Fruit fly (Drosophila melanogaster) whole organism, prepupa: Measurements from ENCODE around the gene Rac1.

Source experiments
- Blimp-1 ChIP-seq: fragments of 200-800 bp; sonication (Bioruptor generic); optimal IDR thresholded peaks from 3 replicates; lab custom pipeline; 2017; ENCODE audit warnings: missing biosample characterization, missing genetic modification characterization, mild to moderate bottlenecking, moderate library complexity, missing genetic modification reagents
- CG10631 ChIP-seq: fragments of 200-800 bp; sonication (Bioruptor generic); optimal IDR thresholded peaks from 2 replicates; lab custom pipeline; 2016; ENCODE audit warnings: missing biosample characterization, missing genetic modification characterization
- CG10669 ChIP-seq: fragments of 200-800 bp; sonication (Bioruptor generic); optimal IDR thresholded peaks from 3 replicates; lab custom pipeline; 2018; ENCODE audit warnings: missing biosample characterization, mild to moderate bottlenecking, missing genetic modification characterization, moderate library complexity
- CG11294 ChIP-seq: fragments of 200-800 bp; sonication (Bioruptor generic); IDR thresholded peaks from 2 replicates; pipeline ENCODE4 v1.3.6; 2022; ENCODE audit warnings: missing biosample characterization, missing genetic modification characterization
- CG11762 ChIP-seq: fragments of 200-800 bp; sonication (Bioruptor generic); optimal IDR thresholded peaks from 3 replicates; lab custom pipeline; 2016; ENCODE audit warnings: missing biosample characterization, missing genetic modification characterization; ENCODE audit not compliant: insufficient read depth
- CG11902 ChIP-seq: fragments of 200-800 bp; sonication (Bioruptor generic); optimal IDR thresholded peaks from 3 replicates; lab custom pipeline; 2016; ENCODE audit warnings: missing biosample characterization, missing genetic modification characterization
- CG1621 ChIP-seq: fragments of 200-800 bp; sonication (Bioruptor generic); optimal IDR thresholded peaks from 3 replicates; lab custom pipeline; 2018; ENCODE audit warnings: missing biosample characterization, mild to moderate bottlenecking, missing genetic modification characterization
- CG16779 ChIP-seq: fragments of 200-800 bp; sonication (Bioruptor generic); optimal IDR thresholded peaks from 3 replicates; lab custom pipeline; 2017; ENCODE audit warnings: missing biosample characterization, mild to moderate bottlenecking, missing genetic modification characterization
- CG3032 ChIP-seq: fragments of 200-800 bp; optimal IDR thresholded peaks from 2 replicates; lab custom pipeline; 2019; ENCODE audit warnings: missing biosample characterization, mild to moderate bottlenecking, missing genetic modification characterization, moderate library complexity
- CG32006 ChIP-seq: fragments of 200-800 bp; sonication (Bioruptor generic); optimal IDR thresholded peaks from 3 replicates; lab custom pipeline; 2017; ENCODE audit warnings: missing biosample characterization, mild to moderate bottlenecking, missing genetic modification characterization
- CG34406 ChIP-seq: fragments of 200-800 bp; sonication (Bioruptor generic); optimal IDR thresholded peaks from 3 replicates; lab custom pipeline; 2016; ENCODE audit warnings: missing biosample characterization, missing genetic modification characterization
- CG3919 ChIP-seq: fragments of 200-800 bp; sonication (Bioruptor generic); optimal IDR thresholded peaks from 3 replicates; lab custom pipeline; 2016; ENCODE audit warnings: missing biosample characterization, missing genetic modification characterization
- CG4318 ChIP-seq: fragments of 200-800 bp; sonication (Bioruptor generic); optimal IDR thresholded peaks from 3 replicates; lab custom pipeline; 2017; ENCODE audit warnings: missing biosample characterization, mild to moderate bottlenecking, missing genetic modification characterization
- CG6163 ChIP-seq: fragments of 200-800 bp; sonication (Bioruptor generic); IDR thresholded peaks from 3 replicates; pipeline ENCODE4 v1.3.6; 2022; ENCODE audit warnings: missing biosample characterization, missing genetic modification characterization
- CG6276 ChIP-seq: fragments of 200-800 bp; sonication (Bioruptor generic); optimal IDR thresholded peaks from 2 replicates; lab custom pipeline; 2017; ENCODE audit warnings: missing biosample characterization, mild to moderate bottlenecking, missing genetic modification characterization
- CG6792 ChIP-seq: fragments of 200-800 bp; sonication (Bioruptor generic); optimal IDR thresholded peaks from 3 replicates; lab custom pipeline; 2016; ENCODE audit warnings: missing biosample characterization, missing genetic modification characterization
- CG6808 ChIP-seq: fragments of 200-800 bp; sonication (Bioruptor generic); optimal IDR thresholded peaks from 3 replicates; lab custom pipeline; 2017; ENCODE audit warnings: missing biosample characterization, missing genetic modification characterization, mild to moderate bottlenecking, moderate library complexity, missing genetic modification reagents
- CG6854 ChIP-seq: fragments of 200-800 bp; sonication (Bioruptor generic); optimal IDR thresholded peaks from 2 replicates; lab custom pipeline; 2017; ENCODE audit warnings: missing biosample characterization, mild to moderate bottlenecking, missing genetic modification characterization
- CG7368 ChIP-seq: fragments of 200-800 bp; sonication (Bioruptor generic); optimal IDR thresholded peaks from 3 replicates; lab custom pipeline; 2016; ENCODE audit warnings: missing biosample characterization, missing genetic modification characterization
- CG8119 ChIP-seq: fragments of 200-800 bp; sonication (Bioruptor generic); IDR thresholded peaks from 3 replicates; pipeline ENCODE4 v1.3.6; 2022; ENCODE audit warnings: missing biosample characterization, missing genetic modification characterization
- CG8319 ChIP-seq: fragments of 200-800 bp; sonication (Bioruptor generic); optimal IDR thresholded peaks from 3 replicates; lab custom pipeline; 2016; ENCODE audit warnings: missing biosample characterization, missing genetic modification characterization
- Eip75B ChIP-seq: fragments of 200-800 bp; sonication (Bioruptor generic); optimal IDR thresholded peaks from 3 replicates; lab custom pipeline; 2016; ENCODE audit warnings: missing biosample characterization, missing genetic modification characterization
- Eip78C ChIP-seq: fragments of 200-800 bp; sonication (Bioruptor generic); peaks from one replicate; lab custom pipeline; 2016; ENCODE audit warnings: missing biosample characterization, missing genetic modification characterization
- Eip93F ChIP-seq: fragments of 200-800 bp; sonication (Bioruptor generic); optimal IDR thresholded peaks from 2 replicates; lab custom pipeline; 2016; ENCODE audit warnings: missing biosample characterization, mild to moderate bottlenecking, missing genetic modification characterization
- Ets21C ChIP-seq: fragments of 200-800 bp; sonication (Bioruptor generic); optimal IDR thresholded peaks from 3 replicates; lab custom pipeline; 2016; ENCODE audit warnings: missing biosample characterization, missing genetic modification characterization
- Ets96B ChIP-seq: fragments of 200-800 bp; optimal IDR thresholded peaks from 2 replicates; lab custom pipeline; 2019; ENCODE audit warnings: missing biosample characterization, mild to moderate bottlenecking, missing genetic modification characterization, moderate library complexity
- Gug ChIP-seq: fragments of 200-800 bp; sonication (Bioruptor generic); IDR thresholded peaks from 2 replicates; pipeline ENCODE4 v1.3.6; 2022; ENCODE audit warnings: missing biosample characterization, missing genetic modification characterization
- Hr38 ChIP-seq: sonication (Bioruptor generic); optimal IDR thresholded peaks from 2 replicates; lab custom pipeline; 2016; ENCODE audit warnings: missing biosample characterization, missing genetic modification characterization
- Hr39 ChIP-seq: fragments of 200-800 bp; sonication (Bioruptor generic); optimal IDR thresholded peaks from 2 replicates; lab custom pipeline; 2016; ENCODE audit warnings: missing biosample characterization, missing genetic modification characterization
- Hr4 ChIP-seq: fragments of 200-800 bp; sonication (Bioruptor generic); optimal IDR thresholded peaks from 3 replicates; lab custom pipeline; 2016; ENCODE audit warnings: missing biosample characterization, missing genetic modification characterization
- Lpt ChIP-seq: fragments of 200-800 bp; sonication (Bioruptor generic); optimal IDR thresholded peaks from 3 replicates; lab custom pipeline; 2016; ENCODE audit warnings: missing biosample characterization, missing genetic modification characterization
- Met ChIP-seq: fragments of 200-800 bp; sonication (Bioruptor generic); optimal IDR thresholded peaks from 3 replicates; lab custom pipeline; 2016; ENCODE audit warnings: missing biosample characterization, missing genetic modification characterization
- OdsH ChIP-seq: fragments of 200-800 bp; sonication (Bioruptor generic); optimal IDR thresholded peaks from 3 replicates; lab custom pipeline; 2016; ENCODE audit warnings: missing biosample characterization, missing genetic modification characterization
- Smox ChIP-seq: fragments of 200-800 bp; sonication (Bioruptor generic); optimal IDR thresholded peaks from 3 replicates; lab custom pipeline; 2016; ENCODE audit warnings: missing biosample characterization, missing genetic modification characterization
- Sox102F ChIP-seq: fragments of 200-800 bp; sonication (Bioruptor generic); optimal IDR thresholded peaks from 2 replicates; lab custom pipeline; 2016; ENCODE audit warnings: missing biosample characterization, mild to moderate bottlenecking, missing genetic modification characterization
- Sox14 ChIP-seq: fragments of 200-800 bp; sonication (Bioruptor generic); optimal IDR thresholded peaks from 3 replicates; lab custom pipeline; 2016; ENCODE audit warnings: missing biosample characterization, missing genetic modification characterization
- Sox15 ChIP-seq: fragments of 200-800 bp; sonication (Bioruptor generic); optimal IDR thresholded peaks from 3 replicates; lab custom pipeline; 2016; ENCODE audit warnings: missing biosample characterization, missing genetic modification characterization
- achi ChIP-seq: fragments of 200-800 bp; sonication (Bioruptor generic); optimal IDR thresholded peaks from 3 replicates; lab custom pipeline; 2016; ENCODE audit warnings: missing biosample characterization, missing genetic modification characterization
- acj6 ChIP-seq: fragments of 200-800 bp; sonication (Bioruptor generic); optimal IDR thresholded peaks from 3 replicates; lab custom pipeline; 2016; ENCODE audit warnings: missing biosample characterization, missing genetic modification characterization
- dac ChIP-seq: fragments of 200-800 bp; sonication (Bioruptor generic); optimal IDR thresholded peaks from 2 replicates; lab custom pipeline; 2017; ENCODE audit warnings: missing biosample characterization, mild to moderate bottlenecking, missing genetic modification characterization
- eg ChIP-seq: fragments of 200-800 bp; sonication (Bioruptor generic); IDR thresholded peaks from 3 replicates; pipeline ENCODE4 v1.3.6; 2022; ENCODE audit warnings: missing biosample characterization, missing genetic modification characterization
- fd59A ChIP-seq: fragments of 200-800 bp; sonication (Bioruptor generic); optimal IDR thresholded peaks from 2 replicates; lab custom pipeline; 2017; ENCODE audit warnings: missing biosample characterization, mild to moderate bottlenecking, missing genetic modification characterization, missing genetic modification reagents
- fd85E ChIP-seq: fragments of 200-800 bp; sonication (Bioruptor generic); optimal IDR thresholded peaks from 3 replicates; lab custom pipeline; 2016; ENCODE audit warnings: missing biosample characterization, missing genetic modification characterization
- fkh ChIP-seq: fragments of 200-800 bp; sonication (Bioruptor generic); optimal IDR thresholded peaks from 3 replicates; lab custom pipeline; 2017; ENCODE audit warnings: missing biosample characterization, mild to moderate bottlenecking, missing genetic modification characterization, moderate library complexity
- lz ChIP-seq: fragments of 200-800 bp; sonication (Bioruptor generic); optimal IDR thresholded peaks from 3 replicates; lab custom pipeline; 2016; ENCODE audit warnings: missing biosample characterization, missing genetic modification characterization
- net ChIP-seq: fragments of 200-800 bp; sonication (Bioruptor generic); optimal IDR thresholded peaks from 3 replicates; lab custom pipeline; 2016; ENCODE audit warnings: missing biosample characterization, missing genetic modification characterization
- pdm3 ChIP-seq: fragments of 200-800 bp; sonication (Bioruptor generic); optimal IDR thresholded peaks from 3 replicates; lab custom pipeline; 2016; ENCODE audit warnings: missing biosample characterization, missing genetic modification characterization
- svp ChIP-seq: fragments of 200-800 bp; sonication (Bioruptor generic); peaks from one replicate; lab custom pipeline; 2016; ENCODE audit warnings: missing biosample characterization, missing genetic modification characterization
- vri ChIP-seq: fragments of 200-800 bp; sonication (Bioruptor generic); optimal IDR thresholded peaks from 3 replicates; lab custom pipeline; 2016; ENCODE audit warnings: missing biosample characterization, mild to moderate bottlenecking, missing genetic modification characterization

Gene Rac1

dm6 chr3L:1335428-1335764 is 32.9 kb upstream of the Rac1 start (continued):
- TF ChIP-seq pdm3 (GFP tag; lab: Kevin White, UChicago) (peak; percentile 60), net (GFP tag; lab: Kevin White, UChicago) (peak; percentile 55), Met (GFP tag; lab: Kevin White, UChicago) (peak; percentile 64)

- TF ChIP-seq Eip78C (GFP tag; lab: Kevin White, UChicago), result peak; percentile 92
- TF ChIP-seq CG8319 (GFP tag; lab: Kevin White, UChicago), result no peak
- TF ChIP-seq CG6792 (GFP tag; lab: Kevin White, UChicago), result peak; percentile 69
- no peak for TF ChIP-seq pdm3 (GFP tag; lab: Kevin White, UChicago)
- no peak for TF ChIP-seq CG34406 (GFP tag; lab: Kevin White, UChicago)
- TF ChIP-seq lz (GFP tag; lab: Kevin White, UChicago), result peak; percentile 72
- peak; percentile 76 for TF ChIP-seq CG10631 (GFP tag; lab: Kevin White, UChicago)
- peak; percentile 58; the same call in 1 of the 2 replicates for TF ChIP-seq CG11294 (GFP tag; lab: Robert Waterston, UW)
- TF ChIP-seq svp (GFP tag; lab: Kevin White, UChicago), result no peak
- TF ChIP-seq CG11762, result no peak
- TF ChIP-seq CG1621, result peak; percentile 48
- TF ChIP-seq vri (GFP tag; lab: Kevin White, UChicago), result peak; percentile 20
- TF ChIP-seq Eip93F, result no peak
- TF ChIP-seq OdsH, result no peak
- TF ChIP-seq CG6276 (GFP tag; lab: Kevin White, UChicago), result no peak
- TF ChIP-seq Hr4 (GFP tag; lab: Kevin White, UChicago), result no peak
- no peak for TF ChIP-seq Eip75B
- peak; percentile 34 for TF ChIP-seq dac
- TF ChIP-seq Gug (GFP tag; lab: Robert Waterston, UW), result peak; percentile 64
- peak; percentile 81 for TF ChIP-seq Ets96B (tag; lab: Kevin White, UChicago)
- TF ChIP-seq fkh, result peak; percentile 22
- TF ChIP-seq CG3919 (GFP tag; lab: Kevin White, UChicago), result peak; percentile 83
- TF ChIP-seq CG11902 (GFP tag; lab: Kevin White, UChicago), result peak; percentile 68
- TF ChIP-seq Ets21C, result peak; percentile 64
- TF ChIP-seq Sox15 (GFP tag; lab: Kevin White, UChicago), result peak; percentile 58
- peak; percentile 92 for TF ChIP-seq Sox14 (GFP tag; lab: Kevin White, UChicago)
- TF ChIP-seq Smox, result no peak
- TF ChIP-seq achi (GFP tag; lab: Kevin White, UChicago), result peak; percentile 77
- peak; percentile 15 for TF ChIP-seq CG16779 (tag; lab: Kevin White, UChicago)
- TF ChIP-seq fd85E (GFP tag; lab: Kevin White, UChicago), result peak; percentile 16
- TF ChIP-seq fd59A (GFP tag; lab: Kevin White, UChicago), result peak; percentile 37
- TF ChIP-seq Hr39 (GFP tag; lab: Kevin White, UChicago), result peak; percentile 87
- TF ChIP-seq Blimp-1 (GFP tag; lab: Kevin White, UChicago), result peak; percentile 95
- TF ChIP-seq Sox102F, result no peak
- TF ChIP-seq CG6854 (GFP tag; lab: Kevin White, UChicago), result peak; percentile 73
- TF ChIP-seq CG8119 (GFP tag; lab: Robert Waterston, UW), result peak; percentile 58; the same call in 2 of the 3 replicates
- peak; percentile 58 for TF ChIP-seq Lpt (GFP tag; lab: Kevin White, UChicago)
- TF ChIP-seq CG10669 (GFP tag; lab: Kevin White, UChicago), result no peak
- no peak for TF ChIP-seq CG32006 (GFP tag; lab: Kevin White, UChicago)
- TF ChIP-seq CG4318 (GFP tag; lab: Kevin White, UChicago), result no peak
- TF ChIP-seq CG3032, result peak; percentile 83
- peak; percentile 81 for TF ChIP-seq CG6163 (GFP tag; lab: Robert Waterston, UW)
- peak; percentile 57 for TF ChIP-seq Hr38 (GFP tag; lab: Kevin White, UChicago)
- peak; percentile 59 for TF ChIP-seq CG7368 (GFP tag; lab: Kevin White, UChicago)
- TF ChIP-seq acj6 (GFP tag; lab: Kevin White, UChicago), result no peak
- peak; percentile 74 for TF ChIP-seq CG6808
- no peak for TF ChIP-seq net (GFP tag; lab: Kevin White, UChicago)
- TF ChIP-seq eg (GFP tag; lab: Robert Waterston, UW), result peak; percentile 84
Measured at dm6 chr3L:1334571-1335427, 32.3 kb upstream of the Rac1 start, which contains the start of the genes Hmbs and CG2211. TSS of gene Hmbs (plus strand) at chr3L:1334889. TSS of gene CG2211 (minus strand) at chr3L:1335359.
